Fruit fly (Drosophila melanogaster): ENCODE data around the gene CG8010.

CG8010 gene

DNA sequence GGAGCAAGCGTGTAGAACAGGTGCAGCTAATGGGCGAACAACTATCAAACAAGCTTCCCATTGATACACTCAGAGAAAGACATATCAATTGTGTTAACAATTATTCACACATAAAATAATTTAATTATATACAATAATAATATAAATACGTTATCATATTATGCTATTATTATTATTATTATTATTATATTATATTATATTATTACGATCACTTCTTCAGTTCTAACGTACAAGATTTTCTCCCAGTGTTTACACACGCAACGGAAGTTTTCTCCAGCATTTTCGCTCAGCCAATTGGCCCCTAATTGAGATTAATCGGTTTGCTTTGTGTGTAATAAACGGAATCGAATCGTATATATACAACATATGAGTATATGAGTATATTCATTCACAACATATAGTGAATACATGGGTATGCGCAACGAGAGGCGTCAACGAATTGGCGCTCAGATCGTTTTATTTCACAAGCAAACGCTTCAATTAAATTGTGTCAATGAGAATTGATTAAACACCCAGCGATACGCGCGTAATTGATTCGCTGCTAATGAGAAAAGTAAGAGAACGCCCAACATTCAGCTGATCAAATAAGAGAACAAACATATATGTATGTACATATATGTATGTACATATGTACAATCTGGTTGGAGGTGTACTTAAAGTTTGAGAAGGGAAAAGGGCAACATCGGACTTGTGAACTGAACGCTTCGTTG, 48.5 kb upstream of the CG8010 start (continued):
- TF ChIP-seq CG7357 (GFP tag; IDR thresholded peaks at IDR 0.05) (no peak), GATAe (GFP tag; conservative IDR thresholded peaks at IDR 0.05) (no peak), CG4282 (GFP tag; optimal IDR thresholded peaks at IDR 0.05) (no peak), bowl (GFP tag; IDR thresholded peaks at IDR 0.05) (no peak), MBD-R2 (GFP tag; IDR thresholded peaks at IDR 0.05) (no peak), sc (optimal IDR thresholded peaks at IDR 0.05) (no peak), sc (GFP tag; optimal IDR thresholded peaks at IDR 0.05) (peak; percentile 13), tx (GFP tag; optimal IDR thresholded peaks at IDR 0.05) (no peak), Nf-YC (tag; optimal IDR thresholded peaks at IDR 0.05) (peak; percentile 41), CG9727 (GFP tag; optimal IDR thresholded peaks at IDR 0.05) (peak; percentile 70), zf30C (GFP tag; optimal IDR thresholded peaks at IDR 0.05) (peak; percentile 52), sima (GFP tag; optimal IDR thresholded peaks at IDR 0.05) (no peak), CG12942 (GFP tag; optimal IDR thresholded peaks at IDR 0.05) (peak; percentile 4), CG1233 (GFP tag; optimal IDR thresholded peaks at IDR 0.05) (peak; percentile 29), CG30020 (tag; optimal IDR thresholded peaks at IDR 0.05) (peak; percentile 13), CG2116 (GFP tag; optimal IDR thresholded peaks at IDR 0.05) (no peak), exex (tag; optimal IDR thresholded peaks at IDR 0.05) (peak; percentile 74), Dfd (GFP tag; optimal IDR thresholded peaks at IDR 0.05) (no peak), jumu (GFP tag; optimal IDR thresholded peaks at IDR 0.05) (no peak), CG34376 (GFP tag; optimal IDR thresholded peaks at IDR 0.05) (peak; percentile 57), CG14965 (GFP tag; optimal IDR thresholded peaks at IDR 0.05; ENCODE audit: borderline replicate concordance) (no peak), unpg (GFP tag; optimal IDR thresholded peaks at IDR 0.05) (peak; percentile 77), Ets65A (GFP tag) (no peak), Vsx1 (GFP tag; optimal IDR thresholded peaks at IDR 0.05) (peak; percentile 43), Nf-YB (GFP tag; optimal IDR thresholded peaks at IDR 0.05) (peak; percentile 44), sug (tag; optimal IDR thresholded peaks at IDR 0.05) (peak; percentile 38), CG8359 (GFP tag; optimal IDR thresholded peaks at IDR 0.05; ENCODE audit: borderline replicate concordance) (peak; percentile 4), slp2 (GFP tag; optimal IDR thresholded peaks at IDR 0.05) (no peak), Dp (GFP tag; optimal IDR thresholded peaks at IDR 0.05) (no peak), salm (tag; optimal IDR thresholded peaks at IDR 0.05) (peak; percentile 41), Hr3 (GFP tag; optimal IDR thresholded peaks at IDR 0.05) (peak; percentile 47), Mrtf (GFP tag; IDR thresholded peaks at IDR 0.05) (no peak), ham (GFP tag; IDR thresholded peaks at IDR 0.05) (no peak), wdn (GFP tag; IDR thresholded peaks at IDR 0.05) (no peak), NfI (GFP tag; optimal IDR thresholded peaks at IDR 0.05) (peak; percentile 50), CG34422 (GFP tag; IDR thresholded peaks at IDR 0.05) (0 out of 3 replicates have a peak, but pooled peaks have one; percentile 24), CG10979 (tag; optimal IDR thresholded peaks at IDR 0.05) (peak; percentile 72), CG17802 (tag; optimal IDR thresholded peaks at IDR 0.05) (no peak), CG8388 (GFP tag; optimal IDR thresholded peaks at IDR 0.05) (peak; percentile 70), ssp (GFP tag; IDR thresholded peaks at IDR 0.05) (no peak), stwl (tag; optimal IDR thresholded peaks at IDR 0.05) (no peak), CG17361 (GFP tag; IDR thresholded peaks at IDR 0.05) (peak; percentile 79), CG3163 (GFP tag; optimal IDR thresholded peaks at IDR 0.05) (peak; percentile 7), CG3847 (GFP tag; IDR thresholded peaks at IDR 0.05) (peak; percentile 41), phol (tag; optimal IDR thresholded peaks at IDR 0.05) (peak; percentile 74), abd-A (tag; optimal IDR thresholded peaks at IDR 0.05) (no peak), Tbp (GFP tag; optimal IDR thresholded peaks at IDR 0.05) (no peak), Gug (GFP tag; IDR thresholded peaks at IDR 0.05) (no peak), nerfin-1 (tag; optimal IDR thresholded peaks at IDR 0.05) (peak; percentile 17), gcm (GFP tag; optimal IDR thresholded peaks at IDR 0.05) (peak; percentile 57), gro (GFP tag; optimal IDR thresholded peaks at IDR 0.05) (no peak)
